Fruit fly (Drosophila melanogaster) whole organism: ENCODE results near the gene spz3.

Experiments
- CG8478 ChIP-seq: fragments of >200 bp; optimal IDR thresholded peaks from 2 replicates; lab custom pipeline; 2018; ENCODE audit warnings: inconsistent platforms
- Dll ChIP-seq: fragments of >200 bp; optimal IDR thresholded peaks from 2 replicates; lab custom pipeline; 2017
- EcR ChIP-seq, 2 experiments: fragments of >200 bp; optimal IDR thresholded peaks; 2 replicates each; lab custom pipeline; 2017; ENCODE audit warnings: missing biosample characterization in 2 of 2, missing genetic modification characterization in 2 of 2, missing genetic modification reagents in 2 of 2
- pan ChIP-seq: fragments of >200 bp; optimal IDR thresholded peaks from 2 replicates; lab custom pipeline; 2017
- psq ChIP-seq: fragments of >200 bp; optimal IDR thresholded peaks from 2 replicates; lab custom pipeline; 2017
- usp ChIP-seq: fragments of >200 bp; optimal IDR thresholded peaks from 2 replicates; lab custom pipeline; 2017; ENCODE audit warnings: missing biosample characterization, missing genetic modification characterization, mixed read lengths

dm6 chr2L:7841244-7841643 is 38.1 kb downstream of the spz3 start:
- no peak for TF ChIP-seq pan
- TF ChIP-seq CG8478, result no peak
- TF ChIP-seq usp (GFP tag; lab: Kevin White, UChicago), result no peak
- TF ChIP-seq psq (lab: Kevin White, UChicago), result no peak
- TF ChIP-seq Dll, result no peak
- no peak for TF ChIP-seq EcR (GFP tag; optimal IDR thresholded peaks at IDR 0.05; lab: Kevin White, UChicago)
